Fruit fly (Drosophila melanogaster) whole organism: ENCODE results near the gene S6k.
A peak's percentile ranks its signal among the peaks of the same experiment; 100 is the strongest.

Experiments used
- CG8478 ChIP-seq: fragments of >200 bp; optimal IDR thresholded peaks from 2 replicates; lab custom pipeline; 2018; ENCODE audit warnings: inconsistent platforms
- Dll ChIP-seq: fragments of >200 bp; optimal IDR thresholded peaks from 2 replicates; lab custom pipeline; 2017
- EcR ChIP-seq, 2 experiments: fragments of >200 bp; optimal IDR thresholded peaks; 2 replicates each; lab custom pipeline; 2017; ENCODE audit warnings: missing biosample characterization in 2 of 2, missing genetic modification characterization in 2 of 2, missing genetic modification reagents in 2 of 2
- pan ChIP-seq: fragments of >200 bp; optimal IDR thresholded peaks from 2 replicates; lab custom pipeline; 2017
- psq ChIP-seq: fragments of >200 bp; optimal IDR thresholded peaks from 2 replicates; lab custom pipeline; 2017
- usp ChIP-seq: fragments of >200 bp; optimal IDR thresholded peaks from 2 replicates; lab custom pipeline; 2017; ENCODE audit warnings: missing biosample characterization, missing genetic modification characterization, mixed read lengths

S6k gene

DNA sequence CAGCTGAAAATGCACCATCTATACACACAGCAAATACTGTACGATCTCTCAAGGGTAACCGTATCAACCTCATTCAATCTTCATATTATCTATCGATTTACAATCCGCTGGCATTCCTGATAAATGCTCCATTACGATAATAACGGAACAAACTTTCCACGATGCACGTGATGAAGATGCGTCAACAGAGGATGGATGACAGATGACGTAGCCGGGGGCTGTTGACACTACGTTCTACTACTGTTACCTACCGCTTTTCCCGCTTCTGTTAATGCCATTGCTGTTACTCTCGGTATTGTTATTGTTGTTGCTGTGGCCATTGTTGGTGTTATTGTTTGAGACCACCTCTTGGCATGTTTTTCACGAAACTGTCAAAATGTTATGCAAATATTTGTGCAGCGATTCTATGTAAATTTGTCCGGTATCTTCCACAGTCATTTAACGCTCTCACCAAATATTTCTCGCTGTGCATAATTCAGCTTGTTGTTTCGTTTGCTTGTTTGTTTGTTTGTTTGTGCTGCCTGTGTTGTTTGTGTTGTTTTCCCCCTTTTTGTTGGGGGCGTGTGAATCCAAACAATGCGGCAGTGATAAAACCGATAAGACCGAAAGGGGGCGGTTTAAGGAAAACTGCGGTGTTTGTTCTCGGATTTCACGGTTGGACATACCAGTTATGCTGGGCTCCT lies 13.2 kb upstream of the S6k start:
- TF ChIP-seq CG8478 (no peak), pan (no peak), EcR (GFP tag; optimal IDR thresholded peaks at IDR 0.05; lab: Kevin White, UChicago) (no peak), usp (GFP tag; lab: Kevin White, UChicago) (no peak), psq (lab: Kevin White, UChicago) (no peak), Dll (no peak)

DNA sequence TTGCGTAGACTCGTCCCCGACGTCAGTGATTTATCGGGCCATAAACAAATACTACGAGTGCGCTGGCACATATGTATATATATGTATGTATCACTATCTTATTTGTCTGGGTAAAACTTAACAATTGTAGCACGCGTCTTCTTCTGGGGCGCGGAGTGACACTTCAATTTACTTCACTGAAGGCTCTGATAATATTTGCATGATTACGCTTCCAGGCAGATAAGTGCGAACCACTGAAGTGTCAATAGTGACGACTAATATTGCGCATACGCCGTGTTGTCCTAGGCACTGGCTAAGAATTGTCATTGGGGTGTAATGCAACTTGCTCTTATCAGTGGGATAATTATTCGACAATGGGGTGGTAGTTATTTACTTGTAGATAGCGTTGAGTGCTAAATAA lies 10.8 kb upstream of the S6k start:
- TF ChIP-seq Dll = no peak
- no peak for TF ChIP-seq CG8478
- TF ChIP-seq usp (GFP tag; lab: Kevin White, UChicago) = no peak
- TF ChIP-seq EcR (GFP tag; optimal IDR thresholded peaks at IDR 0.05; lab: Kevin White, UChicago) = no peak
- no peak for TF ChIP-seq psq (lab: Kevin White, UChicago)
- TF ChIP-seq pan = no peak

DNA sequence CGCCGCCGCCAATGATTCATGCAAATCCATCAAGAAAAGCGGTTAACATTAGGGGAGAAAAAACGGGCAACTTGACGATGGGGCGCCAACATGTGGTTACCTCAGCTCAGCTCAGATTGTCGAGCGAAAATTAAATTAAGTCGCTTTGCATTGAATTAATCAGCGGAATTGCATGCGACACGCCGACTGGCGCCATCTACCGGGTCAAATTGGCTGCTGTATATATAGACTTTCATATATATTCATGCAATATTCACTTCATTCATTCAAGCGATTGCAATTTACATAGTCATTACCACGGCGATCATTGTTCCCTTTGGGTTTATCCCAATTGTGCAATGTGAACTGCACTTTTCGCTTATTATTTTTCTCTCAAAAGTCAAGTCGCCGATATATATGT lies 10.1 kb upstream of the S6k start:
- TF ChIP-seq CG8478 (no peak), EcR (GFP tag; optimal IDR thresholded peaks at IDR 0.05; lab: Kevin White, UChicago) (no peak), pan (no peak), psq (lab: Kevin White, UChicago) (no peak), Dll (no peak), usp (GFP tag; lab: Kevin White, UChicago) (no peak)

- no peak for TF ChIP-seq psq (lab: Kevin White, UChicago)
- TF ChIP-seq EcR (GFP tag; optimal IDR thresholded peaks at IDR 0.05; lab: Kevin White, UChicago) = no peak
- TF ChIP-seq pan = no peak
- no peak for TF ChIP-seq CG8478
- TF ChIP-seq usp (GFP tag; lab: Kevin White, UChicago) = no peak
- TF ChIP-seq Dll = no peak
These were observed 9.3 kb upstream of the S6k start for dm6 chr3L:5820039-5820438.

- TF ChIP-seq Dll (no peak), usp (GFP tag; lab: Kevin White, UChicago) (no peak), pan (no peak), psq (lab: Kevin White, UChicago) (no peak), CG8478 (no peak), EcR (GFP tag; optimal IDR thresholded peaks at IDR 0.05; lab: Kevin White, UChicago) (no peak)
These were observed 8.6 kb upstream of the S6k start for dm6 chr3L:5819310-5819709.

- no peak for TF ChIP-seq Dll
- no peak for TF ChIP-seq usp (GFP tag; lab: Kevin White, UChicago)
- no peak for TF ChIP-seq psq (lab: Kevin White, UChicago)
- TF ChIP-seq pan = no peak
- no peak for TF ChIP-seq EcR (GFP tag; optimal IDR thresholded peaks at IDR 0.05; lab: Kevin White, UChicago)
- TF ChIP-seq CG8478 = no peak
These were observed 6.4 kb upstream of the S6k start for dm6 chr3L:5817177-5817576.

DNA sequence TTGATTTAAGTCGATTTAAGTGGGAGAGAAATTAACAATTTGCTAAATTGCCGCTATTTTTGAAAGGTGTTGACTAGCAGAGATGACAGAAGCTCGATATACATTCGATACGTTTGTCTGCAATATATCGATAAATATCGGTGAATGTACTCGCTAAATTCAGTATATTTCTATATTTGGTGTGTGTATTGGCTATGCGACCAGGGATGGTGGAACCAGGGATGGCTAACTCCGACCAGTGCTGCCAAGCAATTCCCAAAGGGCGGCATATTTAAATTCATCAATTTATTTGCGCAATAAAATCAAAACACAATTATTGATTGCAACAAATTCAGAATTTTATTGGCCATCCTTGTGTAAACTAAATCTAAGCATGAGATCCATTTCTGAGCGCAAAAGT lies 2.3 kb upstream of the S6k start, which contains the start of gene mad2:
mad2 (minus strand) TSS at position 78 of the 400 bp plus-strand sequence.
- TF ChIP-seq Dll (no peak), pan (no peak), EcR (GFP tag; optimal IDR thresholded peaks at IDR 0.05; lab: Kevin White, UChicago) (no peak), CG8478 (no peak), usp (GFP tag; lab: Kevin White, UChicago) (no peak), psq (lab: Kevin White, UChicago) (no peak)

dm6 chr3L:5809642-5810279 lies 970 bp downstream of the S6k start:
- TF ChIP-seq psq (lab: Kevin White, UChicago) (no peak), pan (no peak), Dll (no peak), CG8478 (no peak), EcR (GFP tag; optimal IDR thresholded peaks at IDR 0.05; lab: Kevin White, UChicago) (no peak), usp (GFP tag; lab: Kevin White, UChicago) (no peak)

DNA sequence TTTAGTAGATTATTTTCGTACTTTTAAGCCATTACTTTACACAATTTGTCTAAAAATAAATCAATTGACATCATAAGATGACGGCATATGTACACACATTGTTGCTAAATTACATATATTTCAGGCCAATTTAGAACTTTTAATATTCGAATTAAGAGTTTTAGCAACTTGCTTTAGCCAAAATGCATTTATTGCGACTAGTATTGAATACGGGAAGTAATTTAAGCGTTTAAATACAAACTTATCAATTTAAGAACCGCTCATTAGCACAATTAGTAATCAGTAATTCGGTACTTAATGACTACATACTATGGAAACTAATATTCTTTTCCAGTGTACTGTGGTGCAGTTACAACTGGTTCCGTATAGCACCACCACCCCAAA lies 1.5 kb downstream of the S6k start:
- TF ChIP-seq CG8478 (no peak), Dll (no peak), pan (no peak), usp (GFP tag; lab: Kevin White, UChicago) (no peak), psq (lab: Kevin White, UChicago) (no peak), EcR (GFP tag; optimal IDR thresholded peaks at IDR 0.05; lab: Kevin White, UChicago) (no peak)

dm6 chr3L:5808540-5809200 lies 2.1 kb downstream of the S6k start:
- TF ChIP-seq pan = peak; percentile 18
- no peak for TF ChIP-seq usp (GFP tag; lab: Kevin White, UChicago)

DNA sequence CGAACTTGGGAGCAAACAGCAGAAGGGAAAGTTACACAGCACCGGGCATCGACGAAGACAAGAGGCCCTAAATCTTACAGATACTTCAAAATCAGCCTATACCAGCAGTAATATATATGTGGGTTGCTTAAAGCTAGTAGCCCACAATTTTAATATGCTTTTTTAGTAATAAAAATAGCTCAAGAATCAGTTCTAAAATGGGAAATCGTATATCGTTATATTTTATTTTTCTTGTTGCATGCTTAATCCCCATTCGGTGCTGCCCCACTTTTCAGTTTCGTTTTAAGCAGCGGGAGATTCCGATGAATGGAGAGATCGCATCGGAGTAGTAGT lies 2.7 kb downstream of the S6k start:
- no peak for TF ChIP-seq pan
- TF ChIP-seq usp (GFP tag; lab: Kevin White, UChicago) = no peak
- TF ChIP-seq Dll = no peak
- TF ChIP-seq CG8478 = no peak
- TF ChIP-seq psq (lab: Kevin White, UChicago) = no peak
- TF ChIP-seq EcR (GFP tag; optimal IDR thresholded peaks at IDR 0.05; lab: Kevin White, UChicago) = no peak

DNA sequence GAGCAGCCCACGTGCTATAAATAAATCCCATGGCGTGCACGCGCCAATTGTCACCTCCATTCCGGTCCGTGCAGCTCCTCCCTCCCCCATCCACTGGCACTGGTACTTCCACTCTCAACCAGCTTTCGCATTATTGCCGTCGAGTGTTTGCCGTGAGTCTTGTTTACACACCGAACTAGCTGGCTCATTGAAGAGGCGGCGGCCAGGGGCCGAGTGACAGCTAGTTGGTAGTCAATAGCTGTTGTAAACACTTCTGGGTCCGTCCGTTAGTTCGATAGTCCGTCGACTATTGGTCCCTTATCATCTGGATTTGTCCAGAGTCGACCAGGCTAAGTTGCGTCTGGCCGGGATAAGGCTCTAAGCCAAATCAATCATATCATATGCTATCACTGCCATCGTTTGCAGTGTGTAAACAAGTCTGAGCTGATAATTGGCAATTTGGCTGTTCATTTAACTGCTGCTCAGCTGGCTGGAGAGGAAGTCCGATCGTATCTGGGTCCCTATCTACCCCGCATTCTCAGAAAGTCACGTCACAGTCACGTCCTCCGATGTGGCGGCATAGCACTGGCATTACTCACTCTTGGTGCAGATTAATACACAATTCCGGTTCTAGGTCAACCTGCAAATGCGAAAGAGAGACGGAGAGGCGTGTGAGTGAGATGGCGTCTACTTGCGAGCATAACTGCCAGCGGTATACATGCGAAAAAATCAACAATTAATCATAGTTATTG lies 3.2 kb downstream of the S6k start:
- TF ChIP-seq pan = no peak
- TF ChIP-seq usp (GFP tag; lab: Kevin White, UChicago) = no peak
- no peak for TF ChIP-seq psq (lab: Kevin White, UChicago)
- TF ChIP-seq CG8478 = no peak
- no peak for TF ChIP-seq Dll
- no peak for TF ChIP-seq EcR (GFP tag; optimal IDR thresholded peaks at IDR 0.05; lab: Kevin White, UChicago)
